Worm (Caenorhabditis elegans) whole organism, L4/young adult: ENCODE results near the gene T28H10.2.

Experiments
- W03F9.2 ChIP-seq: fragments of 150-350 bp; optimal IDR thresholded peaks from 2 replicates; lab custom pipeline; 2014; ENCODE audit warnings: missing biosample characterization, missing genetic modification characterization
- dao-5 ChIP-seq: sonication (generic microtip); optimal IDR thresholded peaks from 2 replicates; lab custom pipeline; 2016; ENCODE audit warnings: missing genotype, missing genetic modification characterization, moderate library complexity, missing compliant biosample characterization
- him-1 ChIP-seq: sonication (generic microtip); optimal IDR thresholded peaks from 2 replicates; lab custom pipeline; 2016; ENCODE audit warnings: missing genotype, missing genetic modification reagents, missing genetic modification characterization, missing compliant biosample characterization

T28H10.2 gene

DNA sequence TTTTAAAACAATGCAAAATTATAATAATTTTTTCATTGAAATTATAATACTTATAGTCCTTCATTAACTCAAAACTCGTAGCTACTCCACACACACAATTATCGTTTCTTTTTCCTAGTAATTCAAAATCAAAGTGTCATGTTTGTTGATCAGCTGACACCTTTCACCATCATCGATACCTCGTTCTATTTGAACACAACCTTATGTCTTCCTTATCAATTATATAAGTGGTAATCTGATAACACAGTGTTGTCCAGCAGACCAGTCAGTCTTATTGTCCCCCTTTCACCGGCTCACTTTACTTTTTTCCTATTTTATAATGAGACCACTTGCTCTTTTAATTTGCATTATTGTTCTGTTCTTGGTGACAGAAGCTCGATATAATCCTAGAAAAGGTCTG is at the start of gene T28H10.2, which contains the start of gene lgmn-1:
Gene T28H10.2 (minus strand): TSS at position 177 of the 400 bp plus-strand sequence.
Gene lgmn-1 (plus strand): TSS at position 284 of the 400 bp plus-strand sequence.
- TF ChIP-seq him-1 (tag; lab: Kevin White, UChicago) (no peak), W03F9.2 (tag; lab: Kevin White, UChicago) (no peak)

DNA sequence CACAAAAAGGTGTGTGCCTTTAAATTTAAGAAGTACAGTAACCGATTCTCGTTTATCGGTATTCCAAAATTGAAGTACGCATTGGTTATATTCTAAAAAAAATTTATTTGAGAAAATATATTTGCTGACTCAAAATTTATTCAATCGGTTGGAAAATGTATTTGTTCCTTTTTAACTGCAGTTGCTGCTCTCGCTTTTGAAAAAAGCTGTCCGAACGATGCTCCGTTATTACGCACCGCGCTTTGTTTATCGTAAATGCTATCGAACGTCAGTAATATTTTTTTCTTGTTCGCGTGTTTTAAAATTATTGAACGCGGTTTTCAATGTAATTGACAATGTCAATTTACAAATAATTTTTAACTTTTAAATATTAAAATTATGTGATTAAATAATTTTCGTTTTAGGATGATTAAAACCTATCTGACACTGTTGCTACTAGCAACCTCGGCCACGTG is 47.6 kb upstream of the T28H10.2 start, which contains the start of gene sel-1:
Gene sel-1 (plus strand): TSS at position 405 of the 455 bp plus-strand sequence.
- TF ChIP-seq W03F9.2 (tag; lab: Kevin White, UChicago) (no peak), dao-5 (tag; lab: Kevin White, UChicago) (no peak), him-1 (tag; lab: Kevin White, UChicago) (no peak)

- TF ChIP-seq him-1 (tag; lab: Kevin White, UChicago) (no peak), dao-5 (tag; lab: Kevin White, UChicago) (no peak), W03F9.2 (tag; lab: Kevin White, UChicago) (no peak)
Measured at ce11 chrV:12556904-12557303, 44.2 kb upstream of the T28H10.2 start.

- no peak for TF ChIP-seq dao-5 (tag; lab: Kevin White, UChicago)
- no peak for TF ChIP-seq W03F9.2 (tag; lab: Kevin White, UChicago)
- no peak for TF ChIP-seq him-1 (tag; lab: Kevin White, UChicago)
Measured at ce11 chrV:12555872-12556271, 43.1 kb upstream of the T28H10.2 start.

ce11 chrV:12554172-12555031 is 41.7 kb upstream of the T28H10.2 start:
- no peak for TF ChIP-seq W03F9.2 (tag; lab: Kevin White, UChicago)
- no peak for TF ChIP-seq him-1 (tag; lab: Kevin White, UChicago)
- TF ChIP-seq dao-5 (tag; lab: Kevin White, UChicago) = no peak

- TF ChIP-seq W03F9.2 (tag; lab: Kevin White, UChicago) (no peak), him-1 (tag; lab: Kevin White, UChicago) (no peak), dao-5 (tag; lab: Kevin White, UChicago) (no peak)
Measured at ce11 chrV:12553286-12553725, 40.6 kb upstream of the T28H10.2 start.

DNA sequence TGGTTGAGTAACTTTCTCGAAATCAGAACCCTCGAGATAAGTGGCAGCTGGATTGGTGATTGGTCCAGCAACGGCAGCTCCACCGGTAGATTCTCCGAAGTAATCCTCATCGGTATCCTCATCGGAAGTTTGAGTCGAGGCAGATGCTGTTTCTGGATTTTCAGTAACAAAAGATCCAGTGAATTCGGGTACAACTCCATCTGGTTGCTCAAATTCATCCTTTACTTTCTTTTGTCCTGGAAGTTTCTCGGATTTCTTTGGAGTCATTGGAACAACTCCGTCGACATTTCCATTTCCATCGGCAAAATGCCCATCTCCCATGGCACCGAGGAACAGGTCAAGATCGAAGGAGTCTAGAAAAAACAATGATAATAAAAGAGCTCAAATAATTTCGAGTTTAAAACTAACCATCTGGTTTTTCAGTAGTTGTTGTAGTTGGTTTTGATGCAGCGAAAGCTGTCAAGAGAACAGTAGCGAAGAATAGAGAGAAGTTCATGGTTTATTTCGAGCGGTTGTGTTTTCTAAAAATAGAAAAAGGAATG is 40.0 kb upstream of the T28H10.2 start, which contains the start of gene F45D3.4:
Gene F45D3.4 (minus strand): TSS at position 521 of the 542 bp plus-strand sequence.
- no peak for TF ChIP-seq dao-5 (tag; lab: Kevin White, UChicago)
- no peak for TF ChIP-seq W03F9.2 (tag; lab: Kevin White, UChicago)

- TF ChIP-seq him-1 (tag; lab: Kevin White, UChicago) (no peak), dao-5 (tag; lab: Kevin White, UChicago) (no peak), W03F9.2 (tag; lab: Kevin White, UChicago) (no peak)
Measured at ce11 chrV:12551638-12552478, 39.1 kb upstream of the T28H10.2 start.

ce11 chrV:12550755-12551154 is 38.0 kb upstream of the T28H10.2 start:
- TF ChIP-seq W03F9.2 (tag; lab: Kevin White, UChicago) = no peak

- TF ChIP-seq W03F9.2 (tag; lab: Kevin White, UChicago) (no peak), dao-5 (tag; lab: Kevin White, UChicago) (no peak), him-1 (tag; lab: Kevin White, UChicago) (no peak)
Measured at ce11 chrV:12550036-12550626, 37.4 kb upstream of the T28H10.2 start, which contains the start of gene F45D3.3. TSS of gene F45D3.3 (minus strand) at chrV:12550385.

- no peak for TF ChIP-seq him-1 (tag; lab: Kevin White, UChicago)
Measured at ce11 chrV:12549604-12550003, 36.9 kb upstream of the T28H10.2 start.

- TF ChIP-seq W03F9.2 (tag; lab: Kevin White, UChicago) = peak; percentile 31
- no peak for TF ChIP-seq him-1 (tag; lab: Kevin White, UChicago)
Measured at ce11 chrV:12548830-12549229, 36.1 kb upstream of the T28H10.2 start.
